Fruit fly (Drosophila melanogaster) whole organism, embryonic: ENCODE results near the gene Peritrophin-15a.

Source experiments
- CG1024 ChIP-seq: fragments of 200-800 bp; sonication (Bioruptor generic); IDR thresholded peaks from 2 replicates; pipeline ENCODE4 v1.3.6; 2022; ENCODE audit warnings: missing biosample characterization, missing genetic modification characterization
- CG10267 ChIP-seq: fragments of 200-800 bp; sonication (Bioruptor generic); optimal IDR thresholded peaks from 2 replicates; lab custom pipeline; 2018; ENCODE audit warnings: missing biosample characterization, mild to moderate bottlenecking, missing genetic modification characterization, moderate library complexity
- CG10366 ChIP-seq: fragments of 200-800 bp; sonication (Bioruptor generic); IDR thresholded peaks from 2 replicates; pipeline ENCODE4 v1.3.6; 2022; ENCODE audit warnings: missing biosample characterization, missing genetic modification characterization
- CG11398 ChIP-seq: fragments of 200-800 bp; sonication (Bioruptor generic); optimal IDR thresholded peaks from 2 replicates; lab custom pipeline; 2016; ENCODE audit warnings: missing biosample characterization, missing genetic modification characterization
- CG11456 ChIP-seq: fragments of 200-800 bp; sonication (Bioruptor generic); IDR thresholded peaks from 3 replicates; pipeline ENCODE4 v1.3.6; 2022; ENCODE audit warnings: missing biosample characterization, missing genetic modification characterization
- CG12299 ChIP-seq: fragments of 200-800 bp; sonication (Bioruptor generic); optimal IDR thresholded peaks from 2 replicates; lab custom pipeline; 2018; ENCODE audit warnings: missing biosample characterization, mild to moderate bottlenecking, missing genetic modification characterization
- CG13624 ChIP-seq: fragments of 200-800 bp; sonication (Bioruptor generic); optimal IDR thresholded peaks from 2 replicates; lab custom pipeline; 2016; ENCODE audit warnings: missing biosample characterization, missing genetic modification characterization
- CG14441 ChIP-seq: fragments of 200-800 bp; sonication (Bioruptor generic); IDR thresholded peaks from 2 replicates; pipeline ENCODE4 v1.3.6; 2022; ENCODE audit warnings: missing biosample characterization, missing genetic modification characterization
- CG18262 ChIP-seq: fragments of 200-800 bp; optimal IDR thresholded peaks from 3 replicates; lab custom pipeline; 2019; ENCODE audit warnings: missing biosample characterization, mild to moderate bottlenecking, missing genetic modification characterization, moderate library complexity
- CG30020 ChIP-seq: fragments of 200-800 bp; optimal IDR thresholded peaks from 2 replicates; lab custom pipeline; 2019; ENCODE audit warnings: missing biosample characterization, mild to moderate bottlenecking, missing genetic modification characterization, moderate library complexity
- CG4617 ChIP-seq: fragments of 200-800 bp; sonication (Bioruptor generic); optimal IDR thresholded peaks from 3 replicates; lab custom pipeline; 2016; ENCODE audit warnings: missing biosample characterization, missing genetic modification characterization, borderline replicate concordance
- CG4707 ChIP-seq: fragments of 200-800 bp; sonication (Bioruptor generic); optimal IDR thresholded peaks from 2 replicates; lab custom pipeline; 2018; ENCODE audit warnings: missing biosample characterization, mild to moderate bottlenecking, missing genetic modification characterization, moderate library complexity
- CG6654 ChIP-seq: fragments of 200-800 bp; sonication (Bioruptor generic); optimal IDR thresholded peaks from 2 replicates; lab custom pipeline; 2017; ENCODE audit warnings: missing biosample characterization, mild to moderate bottlenecking, missing genetic modification characterization
- CG7745 ChIP-seq: fragments of 200-800 bp; sonication (Bioruptor generic); optimal IDR thresholded peaks from 2 replicates; lab custom pipeline; 2018; ENCODE audit warnings: missing biosample characterization, mild to moderate bottlenecking, missing genetic modification characterization, moderate library complexity
- CG8089 ChIP-seq: fragments of 200-800 bp; sonication (Bioruptor generic); optimal IDR thresholded peaks from 3 replicates; lab custom pipeline; 2016; ENCODE audit warnings: missing biosample characterization, missing genetic modification characterization
- CG9797 ChIP-seq: fragments of 200-800 bp; sonication (Bioruptor generic); optimal IDR thresholded peaks from 3 replicates; lab custom pipeline; 2018; ENCODE audit warnings: missing biosample characterization, mild to moderate bottlenecking, missing genetic modification characterization
- ERR ChIP-seq: fragments of 200-800 bp; sonication (Bioruptor generic); optimal IDR thresholded peaks from 2 replicates; lab custom pipeline; 2016; ENCODE audit warnings: missing biosample characterization, missing genetic modification characterization
- Elba2 ChIP-seq: fragments of 200-800 bp; sonication (Bioruptor generic); optimal IDR thresholded peaks from 3 replicates; lab custom pipeline; 2016; ENCODE audit warnings: missing biosample characterization, missing genetic modification characterization
- Ets65A ChIP-seq: fragments of 200-800 bp; sonication (Bioruptor generic); peaks from one replicate; lab custom pipeline; 2016; ENCODE audit warnings: missing biosample characterization, missing genetic modification characterization
- Fer1 ChIP-seq: fragments of 200-800 bp; sonication (Bioruptor generic); optimal IDR thresholded peaks from 2 replicates; lab custom pipeline; 2017; ENCODE audit warnings: missing biosample characterization, mild to moderate bottlenecking, missing genetic modification characterization
- Hand ChIP-seq: fragments of 200-800 bp; sonication (Bioruptor generic); optimal IDR thresholded peaks from 2 replicates; lab custom pipeline; 2017; ENCODE audit warnings: mild to moderate bottlenecking, missing biosample characterization, missing genetic modification reagents, missing genetic modification characterization
- Hey ChIP-seq: fragments of 200-800 bp; sonication (Bioruptor generic); optimal IDR thresholded peaks from 3 replicates; lab custom pipeline; 2018; ENCODE audit warnings: missing biosample characterization, mild to moderate bottlenecking, missing genetic modification characterization
- HmgD ChIP-seq: fragments of 200-800 bp; sonication (Bioruptor generic); optimal IDR thresholded peaks from 3 replicates; lab custom pipeline; 2016; ENCODE audit warnings: missing biosample characterization, missing genetic modification characterization
- Hmx ChIP-seq: fragments of 200-800 bp; sonication (Bioruptor generic); optimal IDR thresholded peaks from 2 replicates; lab custom pipeline; 2016; ENCODE audit warnings: missing biosample characterization, missing genetic modification characterization
- Lhr ChIP-seq: fragments of 200-800 bp; sonication (Bioruptor generic); optimal IDR thresholded peaks from 3 replicates; lab custom pipeline; 2017; ENCODE audit warnings: mild to moderate bottlenecking, missing biosample characterization, missing genetic modification reagents, missing genetic modification characterization
- Lpt ChIP-seq: fragments of >200 bp; optimal IDR thresholded peaks from 2 replicates; lab custom pipeline; 2018; ENCODE audit warnings: missing biosample characterization, missing genetic modification characterization
- MESR4 ChIP-seq: fragments of 200-800 bp; sonication (Bioruptor generic); optimal IDR thresholded peaks from 2 replicates; lab custom pipeline; 2018; ENCODE audit warnings: missing biosample characterization, mild to moderate bottlenecking, missing genetic modification characterization, moderate library complexity
- Ravus ChIP-seq: fragments of 200-800 bp; sonication (Bioruptor generic); IDR thresholded peaks from 2 replicates; pipeline ENCODE4 v1.3.6; 2022; ENCODE audit warnings: missing biosample characterization, missing genetic modification characterization
- Rx ChIP-seq: fragments of 200-800 bp; sonication (Bioruptor generic); IDR thresholded peaks from 2 replicates; pipeline ENCODE4 v1.3.6; 2022; ENCODE audit warnings: missing biosample characterization, missing genetic modification characterization
- az2 ChIP-seq: fragments of 200-800 bp; sonication (Bioruptor generic); optimal IDR thresholded peaks from 3 replicates; lab custom pipeline; 2016; ENCODE audit warnings: missing biosample characterization, missing genetic modification characterization
- bcd ChIP-seq: fragments of 200-800 bp; sonication (Bioruptor generic); optimal IDR thresholded peaks from 2 replicates; lab custom pipeline; 2017; ENCODE audit warnings: missing biosample characterization, mild to moderate bottlenecking, missing genetic modification characterization
- croc ChIP-seq: fragments of 200-800 bp; sonication (Bioruptor generic); conservative IDR thresholded peaks from 3 replicates; pipeline ENCODE4 v1.3.6; 2022; ENCODE audit warnings: missing biosample characterization, missing genetic modification characterization
- dati ChIP-seq: fragments of 200-800 bp; sonication (Bioruptor generic); IDR thresholded peaks from 2 replicates; pipeline ENCODE4 v1.3.6; 2022; ENCODE audit warnings: missing biosample characterization, missing genetic modification characterization
- exex ChIP-seq: fragments of 200-800 bp; sonication (Bioruptor generic); optimal IDR thresholded peaks from 4 replicates; lab custom pipeline; 2018; ENCODE audit warnings: missing biosample characterization, mild to moderate bottlenecking, missing genetic modification characterization, moderate library complexity
- gcm ChIP-seq: fragments of 200-800 bp; sonication (Bioruptor generic); optimal IDR thresholded peaks from 2 replicates; lab custom pipeline; 2019; ENCODE audit warnings: missing biosample characterization, mild to moderate bottlenecking, missing genetic modification characterization, moderate library complexity
- jing ChIP-seq: fragments of 200-800 bp; sonication (Bioruptor generic); optimal IDR thresholded peaks from 2 replicates; lab custom pipeline; 2018; ENCODE audit warnings: missing biosample characterization, mild to moderate bottlenecking, missing genetic modification characterization
- ken ChIP-seq: fragments of 200-800 bp; sonication (Bioruptor generic); IDR thresholded peaks from 3 replicates; pipeline ENCODE4 v1.3.6; 2022; ENCODE audit warnings: missing biosample characterization, missing genetic modification characterization
- lmd ChIP-seq: fragments of 200-800 bp; sonication (Bioruptor generic); IDR thresholded peaks from 2 replicates; pipeline ENCODE4 v1.3.6; 2022; ENCODE audit warnings: missing biosample characterization, missing genetic modification characterization
- mirr ChIP-seq: fragments of 200-800 bp; sonication (Bioruptor generic); optimal IDR thresholded peaks from 3 replicates; lab custom pipeline; 2018; ENCODE audit warnings: missing biosample characterization, mild to moderate bottlenecking, missing genetic modification characterization
- nerfin-1 ChIP-seq: fragments of 200-800 bp; sonication (Bioruptor generic); optimal IDR thresholded peaks from 3 replicates; lab custom pipeline; 2019; ENCODE audit warnings: missing biosample characterization, mild to moderate bottlenecking, missing genetic modification characterization, moderate library complexity
- ro ChIP-seq: fragments of 200-800 bp; sonication (Bioruptor generic); IDR thresholded peaks from 2 replicates; pipeline ENCODE4 v1.3.6; 2022; ENCODE audit warnings: missing biosample characterization, missing genetic modification characterization
- sc ChIP-seq, 3 experiments: fragments of >200 bp in 2 of 3; fragments of 200-800 bp in 1 of 3; sonication (Bioruptor generic) in 1 of 3; optimal IDR thresholded peaks; 2 replicates in 2 of 3; 3 replicates in 1 of 3; lab custom pipeline; 2017; ENCODE audit warnings: mild to moderate bottlenecking in 1 of 3, missing biosample characterization in 1 of 3, missing genetic modification characterization in 1 of 3, missing genetic modification reagents in 1 of 3
- sim ChIP-seq: fragments of 200-800 bp; sonication (Bioruptor generic); IDR thresholded peaks from 2 replicates; pipeline ENCODE4 v1.3.6; 2022; ENCODE audit warnings: missing biosample characterization, missing genetic modification characterization
- sna ChIP-seq: fragments of 200-800 bp; sonication (Bioruptor generic); IDR thresholded peaks from 2 replicates; pipeline ENCODE4 v1.3.6; 2022; ENCODE audit warnings: missing biosample characterization, missing genetic modification characterization; ENCODE audit not compliant: partially characterized antibody
- ssp ChIP-seq: fragments of 200-800 bp; sonication (Bioruptor generic); IDR thresholded peaks from 2 replicates; pipeline ENCODE4 v1.3.6; 2022; ENCODE audit warnings: missing biosample characterization, missing genetic modification characterization
- sug ChIP-seq: fragments of 200-800 bp; optimal IDR thresholded peaks from 2 replicates; lab custom pipeline; 2019; ENCODE audit warnings: missing biosample characterization, mild to moderate bottlenecking, missing genetic modification characterization, moderate library complexity
- tin ChIP-seq: fragments of 200-800 bp; sonication (Bioruptor generic); optimal IDR thresholded peaks from 3 replicates; lab custom pipeline; 2016; ENCODE audit warnings: missing biosample characterization, missing genetic modification characterization
- usp ChIP-seq: fragments of >200 bp; optimal IDR thresholded peaks from 2 replicates; lab custom pipeline; 2017; ENCODE audit warnings: missing biosample characterization, missing genetic modification characterization
- zen2 ChIP-seq: fragments of 200-800 bp; sonication (Bioruptor generic); IDR thresholded peaks from 3 replicates; pipeline ENCODE4 v1.3.6; 2022; ENCODE audit warnings: missing biosample characterization, missing genetic modification characterization; ENCODE audit not compliant: partially characterized antibody
- zf30C ChIP-seq: fragments of 200-800 bp; sonication (Bioruptor generic); optimal IDR thresholded peaks from 3 replicates; lab custom pipeline; 2018; ENCODE audit warnings: missing biosample characterization, mild to moderate bottlenecking, missing genetic modification characterization

Peritrophin-15a gene

dm6 chr2L:8384108-8384601 is 11.7 kb downstream of the Peritrophin-15a start, which contains the start of the genes Dad1 and CG13384 (continued):
- TF ChIP-seq Fer1 (GFP tag; lab: Kevin White, UChicago) (peak; percentile 95), tin (peak; percentile 91), sna (GFP tag; lab: Robert Waterston, UW) (no peak), ssp (peak; percentile 86), dati (GFP tag; lab: Robert Waterston, UW) (no peak), CG6654 (peak; percentile 63), CG9797 (GFP tag; lab: Kevin White, UChicago) (peak; percentile 69), CG30020 (tag; lab: Kevin White, UChicago) (peak; percentile 88), gcm (GFP tag; lab: Kevin White, UChicago) (peak; percentile 93), ken (GFP tag; lab: Robert Waterston, UW) (peak; percentile 81), CG13624 (GFP tag; lab: Kevin White, UChicago) (peak; percentile 44), Rx (GFP tag; lab: Robert Waterston, UW) (peak; percentile 58), Lhr (peak; percentile 58), zf30C (GFP tag; lab: Kevin White, UChicago) (peak; percentile 6), zen2 (GFP tag; lab: Robert Waterston, UW) (no peak), CG12299 (tag; lab: Kevin White, UChicago) (peak; percentile 93), exex (tag; lab: Kevin White, UChicago) (peak; percentile 90), Elba2 (peak; percentile 69), CG10366 (GFP tag; lab: Robert Waterston, UW) (peak; percentile 87), mirr (GFP tag; lab: Kevin White, UChicago) (peak; percentile 52), CG14441 (GFP tag; lab: Robert Waterston, UW) (peak; percentile 87), CG8089 (GFP tag; lab: Kevin White, UChicago) (peak; percentile 51), MESR4 (GFP tag; lab: Kevin White, UChicago) (no peak), CG11398 (GFP tag; lab: Kevin White, UChicago) (no peak), nerfin-1 (tag; lab: Kevin White, UChicago) (peak; percentile 90), croc (GFP tag; lab: Robert Waterston, UW) (peak; percentile 90), sug (tag; lab: Kevin White, UChicago) (peak; percentile 96), az2 (peak; percentile 92), Hmx (GFP tag; lab: Kevin White, UChicago) (peak; percentile 63), HmgD (peak; percentile 0), sc (optimal IDR thresholded peaks at IDR 0.05; lab: Kevin White, UChicago) (no peak), sc (GFP tag; optimal IDR thresholded peaks at IDR 0.05; lab: Kevin White, UChicago) (peak; percentile 72), CG11456 (GFP tag; lab: Robert Waterston, UW) (no peak; the same call in none of the 3 replicates), CG4707 (GFP tag; lab: Kevin White, UChicago) (peak; percentile 24), Ets65A (GFP tag; lab: Kevin White, UChicago) (peak; percentile 93), CG18262 (tag; lab: Kevin White, UChicago) (peak; percentile 94), Hand (peak; percentile 92), CG7745 (tag; lab: Kevin White, UChicago) (no peak), bcd (GFP tag; lab: Kevin White, UChicago) (peak; percentile 92), ro (GFP tag; lab: Robert Waterston, UW) (peak; percentile 72), ERR (GFP tag; lab: Kevin White, UChicago) (peak; percentile 13), Hey (tag; lab: Kevin White, UChicago) (no peak), lmd (GFP tag; lab: Robert Waterston, UW) (peak; percentile 93), CG4617 (GFP tag; lab: Kevin White, UChicago) (peak; percentile 50), CG10267 (peak; percentile 92), sim (peak; percentile 53; the same call in 1 of the 2 replicates), CG1024 (GFP tag; lab: Robert Waterston, UW) (peak; percentile 60; the same call in 1 of the 2 replicates), Lpt (GFP tag; lab: Kevin White, UChicago) (no peak), usp (GFP tag; lab: Kevin White, UChicago) (no peak), jing (GFP tag; lab: Kevin White, UChicago) (no peak), Ravus (peak; percentile 46)
